Worm (Caenorhabditis elegans) whole organism, L1 larva: ENCODE data around the gene F36H12.17.
A peak's percentile ranks its signal among the peaks of the same experiment; 100 is the strongest.
"Not testable (repeated sequence)": the region's sequence is repeated elsewhere in the genome, so short reads cannot be mapped to it uniquely, and the experiment has no call there.

ENCODE experiments used
- C04F5.9 ChIP-seq: sonication (generic microtip); optimal IDR thresholded peaks from 2 replicates; lab custom pipeline; 2016; ENCODE audit warnings: missing genetic modification characterization, missing compliant biosample characterization
- F16B12.6 ChIP-seq: fragments of 150-350 bp; optimal IDR thresholded peaks from 2 replicates; lab custom pipeline; 2014; ENCODE audit warnings: missing biosample characterization, missing genetic modification characterization
- Y116A8C.19 ChIP-seq: sonication (generic microtip); optimal IDR thresholded peaks from 2 replicates; lab custom pipeline; 2016; ENCODE audit warnings: missing compliant biosample characterization, missing genetic modification characterization, borderline replicate concordance
- aha-1 ChIP-seq: fragments of 150-350 bp; optimal IDR thresholded peaks from 2 replicates; lab custom pipeline; 2014; ENCODE audit warnings: missing biosample characterization, missing genetic modification characterization
- ceh-8 ChIP-seq: fragments of 200-800 bp; sonication (Bioruptor generic); optimal IDR thresholded peaks from 2 replicates; lab custom pipeline; 2018; ENCODE audit warnings: mild to moderate bottlenecking, missing genetic modification characterization, moderate library complexity, missing compliant biosample characterization
- ceh-82 ChIP-seq, 3 experiments: fragments of 150-350 bp in 1 of 3; sonication (generic microtip) in 2 of 3; optimal IDR thresholded peaks; 2 replicates each; lab custom pipeline; 2014 to 2017; ENCODE audit warnings: missing biosample characterization in 3 of 3, missing genetic modification characterization in 3 of 3
- ceh-88 ChIP-seq: fragments of 200-800 bp; sonication (Bioruptor generic); IDR thresholded peaks from 2 replicates; pipeline ENCODE4 v1.3.6; 2022; ENCODE audit warnings: missing genetic modification characterization, missing compliant biosample characterization
- egl-13 ChIP-seq: sonication (generic microtip); optimal IDR thresholded peaks from 2 replicates; lab custom pipeline; 2016; ENCODE audit warnings: missing genotype, missing genetic modification reagents, missing genetic modification characterization, missing compliant biosample characterization
- elt-2 ChIP-seq: sonication (generic microtip); optimal IDR thresholded peaks from 2 replicates; lab custom pipeline; 2016; ENCODE audit warnings: missing genetic modification characterization, mild to moderate bottlenecking, inconsistent platforms, missing compliant biosample characterization, missing genetic modification reagents
- ets-5 ChIP-seq: fragments of 200-800 bp; sonication (Bioruptor generic); IDR thresholded peaks from 2 replicates; pipeline ENCODE4 v1.3.6; 2022; ENCODE audit warnings: missing genetic modification characterization, missing compliant biosample characterization
- fkh-10 ChIP-seq: sonication (generic microtip); optimal IDR thresholded peaks from 2 replicates; lab custom pipeline; 2017; ENCODE audit warnings: missing biosample characterization, missing genetic modification reagents, missing genetic modification characterization
- fos-1 ChIP-seq: fragments of 150-350 bp; optimal IDR thresholded peaks from 2 replicates; lab custom pipeline; 2014; ENCODE audit warnings: missing biosample characterization, missing genetic modification characterization
- lsy-2 ChIP-seq, 2 experiments: fragments of 150-350 bp; optimal IDR thresholded peaks; 2 replicates each; lab custom pipeline; 2014; ENCODE audit warnings: missing biosample characterization in 2 of 2, missing genetic modification characterization in 2 of 2
- mdl-1 ChIP-seq, 2 experiments: fragments of 150-350 bp; optimal IDR thresholded peaks; 2 replicates each; lab custom pipeline; 2014 to 2017; ENCODE audit warnings: missing biosample characterization in 2 of 2, missing genetic modification characterization in 2 of 2, inconsistent platforms in 1 of 2
- nhr-11 ChIP-seq: fragments of 150-350 bp; optimal IDR thresholded peaks from 2 replicates; lab custom pipeline; 2014; ENCODE audit warnings: missing biosample characterization, missing genetic modification characterization
- nhr-19 ChIP-seq: fragments of 200-800 bp; sonication (Bioruptor generic); conservative IDR thresholded peaks from 2 replicates; pipeline ENCODE4 v1.3.6; 2022; ENCODE audit warnings: missing genetic modification characterization, missing compliant biosample characterization
- nhr-20 ChIP-seq: sonication (generic microtip); optimal IDR thresholded peaks from 2 replicates; lab custom pipeline; 2016; ENCODE audit warnings: mild to moderate bottlenecking, missing genetic modification characterization, missing compliant biosample characterization
- nhr-28 ChIP-seq: fragments of 150-350 bp; optimal IDR thresholded peaks from 2 replicates; lab custom pipeline; 2014; ENCODE audit warnings: missing biosample characterization, missing genetic modification characterization
- nhr-47 ChIP-seq: sonication (generic microtip); optimal IDR thresholded peaks from 2 replicates; lab custom pipeline; 2016; ENCODE audit warnings: mild to moderate bottlenecking, missing genetic modification characterization, moderate library complexity, missing compliant biosample characterization
- nhr-77 ChIP-seq: fragments of 150-350 bp; optimal IDR thresholded peaks from 2 replicates; lab custom pipeline; 2014; ENCODE audit warnings: missing biosample characterization, missing genetic modification characterization
- pqm-1 ChIP-seq: sonication (generic microtip); optimal IDR thresholded peaks from 3 replicates; lab custom pipeline; 2017; ENCODE audit warnings: missing biosample characterization, missing genetic modification characterization
- rnt-1 ChIP-seq: sonication (generic microtip); optimal IDR thresholded peaks from 2 replicates; lab custom pipeline; 2016; ENCODE audit warnings: mild to moderate bottlenecking, missing genetic modification characterization, moderate library complexity, missing compliant biosample characterization
- snpc-4 ChIP-seq: fragments of 150-350 bp; optimal IDR thresholded peaks from 2 replicates; lab custom pipeline; 2014; ENCODE audit warnings: missing biosample characterization, missing genetic modification characterization
- sup-37 ChIP-seq: fragments of 200-800 bp; sonication (Bioruptor generic); optimal IDR thresholded peaks from 2 replicates; lab custom pipeline; 2018; ENCODE audit warnings: mild to moderate bottlenecking, missing genetic modification characterization, missing compliant biosample characterization
- unc-86 ChIP-seq: sonication (generic microtip); optimal IDR thresholded peaks from 2 replicates; lab custom pipeline; 2016; ENCODE audit warnings: missing genetic modification characterization, missing compliant biosample characterization
- vab-15 ChIP-seq: sonication (generic microtip); optimal IDR thresholded peaks from 2 replicates; lab custom pipeline; 2017; ENCODE audit warnings: missing genotype, mild to moderate bottlenecking, missing genetic modification characterization, missing compliant biosample characterization
- zag-1 ChIP-seq: fragments of 150-350 bp; optimal IDR thresholded peaks from 2 replicates; lab custom pipeline; 2014; ENCODE audit warnings: missing biosample characterization, missing genetic modification characterization
- ztf-11 ChIP-seq, 2 experiments: sonication (generic microtip); optimal IDR thresholded peaks; 2 replicates each; lab custom pipeline; 2016 to 2017; ENCODE audit warnings: missing genetic modification characterization in 2 of 2, missing biosample characterization in 1 of 2, missing compliant biosample characterization in 1 of 2

Gene F36H12.17

ce11 chrIV:5264700-5265210 is 12.9 kb downstream of the F36H12.17 start:
- TF ChIP-seq nhr-19 (GFP tag; lab: Robert Waterston, UW), result peak; percentile 70
- TF ChIP-seq elt-2 (tag; lab: Kevin White, UChicago), result peak; percentile 1
- TF ChIP-seq snpc-4, result peak; percentile 85
- TF ChIP-seq nhr-47 (tag; lab: Kevin White, UChicago), result peak; percentile 25
- TF ChIP-seq, all 84 proteins: peak for 4; not testable (repeated sequence) for 80

- TF ChIP-seq nhr-19 (GFP tag; lab: Robert Waterston, UW), result peak; percentile 52
- TF ChIP-seq, all 84 proteins: peak for 1; not testable (repeated sequence) for 83
Observed at ce11 chrIV:5261786-5262185, 15.9 kb downstream of the F36H12.17 start.

- not testable (repeated sequence) for TF ChIP-seq fkh-10 (GFP tag; lab: Kevin White, UChicago); C04F5.9 (tag; lab: Kevin White, UChicago); sup-37 (GFP tag; lab: Kevin White, UChicago)
Observed at ce11 chrIV:5260289-5260688, 17.4 kb downstream of the F36H12.17 start, which contains the start of gene msp-19. TSS of gene msp-19 (plus strand) at chrIV:5260589.

- TF ChIP-seq rnt-1 (tag; lab: Kevin White, UChicago); ets-5 (GFP tag; lab: Robert Waterston, UW); aha-1 (tag; lab: Kevin White, UChicago): not testable (repeated sequence)
- TF ChIP-seq, all 84 proteins: peak for 0; not testable (repeated sequence) for 84
Observed at ce11 chrIV:5258385-5258784, 19.3 kb downstream of the F36H12.17 start, which contains the start of gene ttbk-2.1. TSS of gene ttbk-2.1 (plus strand) at chrIV:5258685.

ce11 chrIV:5256731-5257130 is 20.9 kb downstream of the F36H12.17 start, which contains the start of gene F36H12.9:
TSS of gene F36H12.9 (plus strand) at chrIV:5257031.
- not testable (repeated sequence) for TF ChIP-seq Y116A8C.19 (tag; lab: Kevin White, UChicago); zag-1; unc-86 (tag; lab: Kevin White, UChicago)

ce11 chrIV:5254678-5255077 is 23.0 kb downstream of the F36H12.17 start, which contains the start of gene F36H12.10:
TSS of gene F36H12.10 (minus strand) at chrIV:5254778.
- not testable (repeated sequence) for TF ChIP-seq ceh-88 (GFP tag; lab: Robert Waterston, UW); lsy-2 (tag; optimal IDR thresholded peaks at IDR 0.05; lab: Kevin White, UChicago); egl-13

ce11 chrIV:5230530-5230929 is 47.1 kb downstream of the F36H12.17 start, which contains the start of gene thn-5:
TSS of gene thn-5 (plus strand) at chrIV:5230830.
- TF ChIP-seq F16B12.6 (tag; lab: Kevin White, UChicago), result no peak
- TF ChIP-seq nhr-11, result no peak
- no peak for TF ChIP-seq egl-13
- no peak for TF ChIP-seq vab-15 (tag; lab: Kevin White, UChicago)
- no peak for TF ChIP-seq ztf-11 (tag; optimal IDR thresholded peaks at IDR 0.05; lab: Kevin White, UChicago)
- no peak for TF ChIP-seq ceh-82 (tag; optimal IDR thresholded peaks at IDR 0.05; lab: Kevin White, UChicago)
- no peak for TF ChIP-seq mdl-1 (tag; optimal IDR thresholded peaks at IDR 0.05; lab: Kevin White, UChicago)
- no peak for TF ChIP-seq ceh-8 (GFP tag; lab: Kevin White, UChicago)
- no peak for TF ChIP-seq nhr-77 (tag; lab: Kevin White, UChicago)
- no peak for TF ChIP-seq pqm-1 (tag; lab: Kevin White, UChicago)
- no peak for TF ChIP-seq nhr-28 (tag; lab: Kevin White, UChicago)
- TF ChIP-seq fos-1 (tag; lab: Kevin White, UChicago), result no peak
- TF ChIP-seq nhr-20, result no peak
- TF ChIP-seq, all 84 proteins: peak for 0
